Worm (Caenorhabditis elegans) whole organism, L4 larva: ENCODE data around the gene hmit-1.2.

Experiments used
- F10B5.3 ChIP-seq: sonication (generic microtip); optimal IDR thresholded peaks from 2 replicates; lab custom pipeline; 2016; ENCODE audit warnings: mild to moderate bottlenecking, missing genetic modification characterization, missing compliant biosample characterization
- F37D6.2 ChIP-seq: sonication (generic microtip); optimal IDR thresholded peaks from 2 replicates; lab custom pipeline; 2016; ENCODE audit warnings: mild to moderate bottlenecking, missing genetic modification characterization, missing compliant biosample characterization
- R02D3.7 ChIP-seq: fragments of 150-350 bp; sonication (generic microtip); optimal IDR thresholded peaks from 3 replicates; lab custom pipeline; 2014; ENCODE audit warnings: missing biosample characterization, missing genetic modification characterization
- T26A8.4 ChIP-seq: fragments of 200-800 bp; sonication (Bioruptor generic); IDR thresholded peaks from 2 replicates; pipeline ENCODE4 v1.3.6; 2022; ENCODE audit warnings: missing genetic modification characterization, missing compliant biosample characterization
- Y48G9A.11 ChIP-seq: fragments of 200-800 bp; sonication (Bioruptor generic); IDR thresholded peaks from 2 replicates; pipeline ENCODE4 v1.3.6; 2022; ENCODE audit warnings: missing genetic modification reagents, missing genetic modification characterization, missing compliant biosample characterization
- ZK337.2 ChIP-seq: fragments of 200-800 bp; sonication (Bioruptor generic); IDR thresholded peaks from 2 replicates; pipeline ENCODE4 v1.3.6; 2022; ENCODE audit warnings: missing genetic modification reagents, missing genetic modification characterization, missing compliant biosample characterization
- aha-1 ChIP-seq: fragments of 150-350 bp; peaks from one replicate; lab custom pipeline; 2014; ENCODE audit warnings: missing biosample characterization, missing genetic modification characterization
- aly-2 ChIP-seq: sonication (generic microtip); optimal IDR thresholded peaks from 2 replicates; lab custom pipeline; 2018; ENCODE audit warnings: missing biosample characterization, missing genetic modification characterization
- ama-1 ChIP-seq: fragments of 150-350 bp; optimal IDR thresholded peaks from 2 replicates; lab custom pipeline; 2014; ENCODE audit warnings: inconsistent platforms, mixed read lengths
- ceh-28 ChIP-seq: fragments of 150-350 bp; optimal IDR thresholded peaks from 2 replicates; lab custom pipeline; 2014; ENCODE audit warnings: missing biosample characterization, missing genetic modification reagents, missing genetic modification characterization
- ceh-32 ChIP-seq: sonication (generic microtip); optimal IDR thresholded peaks from 2 replicates; lab custom pipeline; 2016; ENCODE audit warnings: mild to moderate bottlenecking, missing genetic modification characterization, missing compliant biosample characterization; ENCODE audit not compliant: poor library complexity
- ctbp-1 ChIP-seq: fragments of 200-800 bp; sonication (Bioruptor generic); IDR thresholded peaks from 2 replicates; pipeline ENCODE4 v1.3.6; 2022; ENCODE audit warnings: missing genetic modification reagents, missing genetic modification characterization, missing compliant biosample characterization
- dmd-6 ChIP-seq: fragments of 200-800 bp; sonication (Bioruptor generic); IDR thresholded peaks from 2 replicates; pipeline ENCODE4 v1.3.6; 2022; ENCODE audit warnings: missing genetic modification reagents, missing genetic modification characterization, missing compliant biosample characterization
- dpl-1 ChIP-seq: fragments of 150-350 bp; optimal IDR thresholded peaks from 2 replicates; lab custom pipeline; 2014; ENCODE audit warnings: missing biosample characterization, missing genetic modification reagents, missing genetic modification characterization
- dve-1 ChIP-seq: sonication (generic microtip); optimal IDR thresholded peaks from 2 replicates; lab custom pipeline; 2017; ENCODE audit warnings: antibody characterized with exemption, mild to moderate bottlenecking, missing genetic modification characterization, missing compliant biosample characterization; ENCODE audit not compliant: insufficient read depth
- egl-43 ChIP-seq: fragments of 200-800 bp; sonication (Bioruptor generic); IDR thresholded peaks from 2 replicates; pipeline ENCODE4 v1.3.6; 2022; ENCODE audit warnings: missing genetic modification reagents, missing genetic modification characterization, missing compliant biosample characterization
- fos-1 ChIP-seq: fragments of 150-350 bp; optimal IDR thresholded peaks from 2 replicates; lab custom pipeline; 2014; ENCODE audit warnings: missing biosample characterization, missing genetic modification characterization
- hif-1 ChIP-seq, 2 experiments: sonication (generic microtip); optimal IDR thresholded peaks; 2 replicates each; lab custom pipeline; 2016 to 2017; ENCODE audit warnings: missing compliant biosample characterization in 2 of 2, missing genetic modification characterization in 2 of 2, missing genetic modification reagents in 2 of 2, missing genotype in 2 of 2, mild to moderate bottlenecking in 1 of 2
- hlh-11 ChIP-seq: fragments of 200-800 bp; sonication (Bioruptor generic); optimal IDR thresholded peaks from 2 replicates; lab custom pipeline; 2018; ENCODE audit warnings: mild to moderate bottlenecking, missing genetic modification characterization, missing compliant biosample characterization
- hmg-1.1 ChIP-seq: fragments of 200-800 bp; sonication (Bioruptor generic); IDR thresholded peaks from 2 replicates; pipeline ENCODE4 v1.3.6; 2022; ENCODE audit warnings: missing genetic modification reagents, missing genetic modification characterization, missing compliant biosample characterization
- jun-1 ChIP-seq: fragments of 150-350 bp; optimal IDR thresholded peaks from 2 replicates; lab custom pipeline; 2014; ENCODE audit warnings: missing biosample characterization, missing genetic modification reagents, missing genetic modification characterization
- lin-29 ChIP-seq: fragments of 200-800 bp; sonication (Bioruptor generic); IDR thresholded peaks from 2 replicates; pipeline ENCODE4 v1.3.6; 2022; ENCODE audit warnings: missing genetic modification reagents, missing genetic modification characterization, missing compliant biosample characterization
- madf-5 ChIP-seq, 2 experiments: fragments of 200-800 bp; sonication (Bioruptor generic); IDR thresholded peaks; 2 replicates each; pipeline ENCODE4 v1.3.6; 2022; ENCODE audit warnings: missing compliant biosample characterization in 2 of 2, missing genetic modification characterization in 2 of 2
- madf-9 ChIP-seq: fragments of 200-800 bp; sonication (Bioruptor generic); conservative IDR thresholded peaks from 2 replicates; pipeline ENCODE4 v1.3.6; 2022; ENCODE audit warnings: missing genetic modification reagents, missing genetic modification characterization, missing compliant biosample characterization
- mdt-29 ChIP-seq: fragments of 200-800 bp; sonication (Bioruptor generic); IDR thresholded peaks from 2 replicates; pipeline ENCODE4 v1.3.6; 2022; ENCODE audit warnings: missing genetic modification reagents, missing genetic modification characterization, missing compliant biosample characterization
- mes-2 ChIP-seq: sonication (generic microtip); optimal IDR thresholded peaks from 2 replicates; lab custom pipeline; 2016; ENCODE audit warnings: missing genotype, mild to moderate bottlenecking, missing genetic modification characterization, missing compliant biosample characterization; ENCODE audit not compliant: poor library complexity, severe bottlenecking
- mxl-2 ChIP-seq: fragments of 200-800 bp; sonication (Bioruptor generic); conservative IDR thresholded peaks from 2 replicates; pipeline ENCODE4 v1.3.6; 2022; ENCODE audit warnings: missing genetic modification reagents, missing genetic modification characterization, missing compliant biosample characterization
- mxl-3 ChIP-seq: fragments of 200-800 bp; sonication (Bioruptor generic); optimal IDR thresholded peaks from 2 replicates; lab custom pipeline; 2018; ENCODE audit warnings: mild to moderate bottlenecking, missing genetic modification characterization, missing compliant biosample characterization
- nhr-11 ChIP-seq: fragments of 150-350 bp; optimal IDR thresholded peaks from 2 replicates; lab custom pipeline; 2014; ENCODE audit warnings: missing biosample characterization, missing genetic modification characterization
- nhr-111 ChIP-seq: fragments of 200-800 bp; sonication (Bioruptor generic); optimal IDR thresholded peaks from 2 replicates; lab custom pipeline; 2018; ENCODE audit warnings: mild to moderate bottlenecking, missing genetic modification characterization, missing compliant biosample characterization
- nhr-25 ChIP-seq: sonication (generic microtip); optimal IDR thresholded peaks from 2 replicates; lab custom pipeline; 2017; ENCODE audit warnings: missing genetic modification characterization, mild to moderate bottlenecking, missing compliant biosample characterization, antibody characterized with exemption, moderate library complexity, borderline replicate concordance; ENCODE audit not compliant: insufficient read depth
- nhr-76 ChIP-seq: fragments of 150-350 bp; optimal IDR thresholded peaks from 2 replicates; lab custom pipeline; 2014; ENCODE audit warnings: missing biosample characterization, missing genetic modification characterization
- rbr-2 ChIP-seq: sonication (generic microtip); optimal IDR thresholded peaks from 2 replicates; lab custom pipeline; 2016; ENCODE audit warnings: missing genotype, missing genetic modification characterization, missing compliant biosample characterization
- sdz-12 ChIP-seq: fragments of 200-800 bp; sonication (Bioruptor generic); optimal IDR thresholded peaks from 2 replicates; lab custom pipeline; 2018; ENCODE audit warnings: mild to moderate bottlenecking, missing genetic modification characterization, missing compliant biosample characterization
- set-16 ChIP-seq: fragments of 200-800 bp; sonication (Bioruptor generic); IDR thresholded peaks from 2 replicates; pipeline ENCODE4 v1.3.6; 2022; ENCODE audit warnings: missing genetic modification reagents, missing genetic modification characterization, missing compliant biosample characterization
- snpc-4 ChIP-seq: fragments of 150-350 bp; optimal IDR thresholded peaks from 2 replicates; lab custom pipeline; 2014; ENCODE audit warnings: missing biosample characterization, missing genetic modification characterization
- spr-3 ChIP-seq: fragments of 200-800 bp; sonication (Bioruptor generic); optimal IDR thresholded peaks from 2 replicates; lab custom pipeline; 2018; ENCODE audit warnings: mild to moderate bottlenecking, missing genetic modification characterization, missing compliant biosample characterization
- tra-1 ChIP-seq: fragments of 200-800 bp; sonication (Bioruptor generic); IDR thresholded peaks from 2 replicates; pipeline ENCODE4 v1.3.6; 2022; ENCODE audit warnings: missing genetic modification reagents, missing genetic modification characterization, missing compliant biosample characterization
- unc-39 ChIP-seq: sonication (generic microtip); optimal IDR thresholded peaks from 2 replicates; lab custom pipeline; 2017; ENCODE audit warnings: missing biosample characterization, missing genetic modification characterization
- zag-1 ChIP-seq: fragments of 150-350 bp; optimal IDR thresholded peaks from 2 replicates; lab custom pipeline; 2014; ENCODE audit warnings: missing biosample characterization, missing genetic modification characterization
- zip-11 ChIP-seq: fragments of 200-800 bp; sonication (Bioruptor generic); IDR thresholded peaks from 2 replicates; pipeline ENCODE4 v1.3.6; 2022; ENCODE audit warnings: missing genetic modification characterization, missing compliant biosample characterization

Gene hmit-1.2

DNA sequence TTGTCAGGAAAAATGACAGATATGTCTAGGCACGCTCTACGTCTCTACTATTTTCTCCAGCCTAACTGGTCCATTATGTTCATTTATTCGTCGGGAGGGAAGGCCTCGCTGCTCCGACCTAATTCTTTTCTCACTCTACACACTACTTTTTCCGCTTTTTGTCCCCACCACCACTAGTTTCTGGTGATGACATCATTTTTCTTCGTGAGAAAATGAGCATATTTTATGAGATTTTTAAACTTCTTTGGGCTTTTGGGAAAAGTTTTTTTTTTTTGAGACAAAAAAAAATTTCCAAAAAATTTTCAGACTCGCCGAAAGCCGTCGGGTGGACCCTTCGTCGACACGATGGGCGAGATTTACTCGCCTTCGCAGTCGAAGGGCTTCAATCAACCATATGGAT, 32.6 kb upstream of the hmit-1.2 start, which contains the start of gene slo-1:
Gene slo-1, plus strand, starts transcription at position 301 of the 400 bp plus-strand sequence.
- TF ChIP-seq mdt-29 (GFP tag; lab: Robert Waterston, UW): no peak
- TF ChIP-seq aha-1 (tag; lab: Kevin White, UChicago): peak; percentile 37

DNA sequence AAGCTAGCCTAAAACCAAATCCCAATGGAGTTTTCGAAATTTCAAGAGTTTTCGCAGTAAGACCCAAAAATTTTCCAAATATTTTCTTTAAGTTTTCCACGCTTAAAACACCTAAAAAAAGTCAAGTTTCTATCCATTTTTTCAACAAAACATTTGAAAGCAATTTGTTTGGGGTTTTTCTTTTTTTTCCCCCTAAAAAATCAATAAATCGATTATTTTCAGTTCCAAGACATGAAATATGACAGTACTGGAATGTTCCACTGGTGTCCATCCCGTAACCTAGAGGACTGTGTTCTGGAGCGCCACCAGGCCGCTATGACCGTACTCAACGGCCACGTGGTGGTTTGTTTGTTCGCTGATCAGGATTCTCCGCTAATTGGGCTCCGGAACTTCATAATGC, 19.9 kb upstream of the hmit-1.2 start:
- TF ChIP-seq rbr-2 (tag; lab: Kevin White, UChicago) (no peak), hlh-11 (no peak), sdz-12 (GFP tag; lab: Kevin White, UChicago) (no peak), jun-1 (tag; lab: Kevin White, UChicago) (no peak), ceh-28 (tag; lab: Kevin White, UChicago) (peak; percentile 78), fos-1 (tag; lab: Kevin White, UChicago) (no peak)
- TF ChIP-seq, all 104 proteins: peak for 1

DNA sequence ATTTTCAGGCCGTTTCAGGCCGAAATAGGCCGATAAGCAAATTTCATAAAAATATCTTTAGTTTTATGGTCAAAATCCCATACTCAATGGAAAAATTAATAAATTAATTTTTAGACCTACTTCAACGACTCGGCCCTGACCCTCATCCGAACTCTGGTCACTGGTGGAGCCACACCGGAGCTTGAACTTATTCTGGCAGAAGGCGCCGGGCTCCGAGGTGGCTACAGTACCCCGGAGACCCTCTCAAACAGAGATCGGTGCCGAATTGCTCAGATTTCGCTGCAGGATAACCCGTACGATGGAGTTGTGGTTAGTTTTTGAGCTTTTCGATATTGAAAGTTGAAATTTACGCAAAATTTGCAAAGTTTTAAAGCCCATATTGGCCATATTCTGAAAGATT, 17.8 kb upstream of the hmit-1.2 start:
- TF ChIP-seq T26A8.4: no peak
- TF ChIP-seq nhr-76: no peak
- TF ChIP-seq tra-1 (GFP tag; lab: Robert Waterston, UW): no peak
- no peak for TF ChIP-seq nhr-111 (GFP tag; lab: Kevin White, UChicago)
- TF ChIP-seq F10B5.3 (tag; lab: Kevin White, UChicago): no peak
- TF ChIP-seq aly-2 (tag; lab: Kevin White, UChicago): no peak
- TF ChIP-seq ceh-32 (tag; lab: Kevin White, UChicago): no peak
- TF ChIP-seq F37D6.2 (tag; lab: Kevin White, UChicago): no peak
- TF ChIP-seq mxl-3 (GFP tag; lab: Kevin White, UChicago): no peak
- TF ChIP-seq aha-1 (tag; lab: Kevin White, UChicago): peak; percentile 71
- peak; percentile 56; the same call in 1 of the 2 replicates for TF ChIP-seq set-16 (GFP tag; lab: Robert Waterston, UW)
- no peak for TF ChIP-seq zag-1 (tag; lab: Kevin White, UChicago)
- TF ChIP-seq mes-2 (tag; lab: Kevin White, UChicago): no peak
- TF ChIP-seq dmd-6 (GFP tag; lab: Robert Waterston, UW): no peak
- TF ChIP-seq hmg-1.1 (GFP tag; lab: Robert Waterston, UW): no peak
- TF ChIP-seq ama-1: no peak
- no peak for TF ChIP-seq nhr-25 (tag; lab: Kevin White, UChicago)

DNA sequence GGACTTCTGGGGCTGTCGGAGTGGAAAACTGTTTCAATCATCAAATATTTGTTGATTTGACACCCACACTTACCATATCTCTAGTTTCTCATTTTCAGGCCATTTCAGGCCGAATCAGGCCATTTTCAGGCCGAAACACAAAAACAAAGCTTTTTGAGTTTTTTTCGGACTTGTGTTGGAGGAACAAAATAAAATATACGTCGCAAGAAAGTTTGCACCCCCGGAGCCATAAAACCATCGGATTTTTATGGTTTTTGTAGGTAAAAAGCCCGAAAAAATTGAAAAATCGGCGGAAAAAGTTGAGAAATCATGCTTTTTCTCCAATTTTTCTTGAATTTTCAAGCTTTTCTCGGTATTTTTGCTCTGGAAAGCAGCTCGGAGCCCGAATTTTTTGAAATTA, 16.0 kb upstream of the hmit-1.2 start, which contains the start of gene Y51A2D.1:
Gene Y51A2D.1, plus strand, starts transcription at position 301 of the 400 bp plus-strand sequence.
- TF ChIP-seq unc-39 (tag; lab: Kevin White, UChicago) (no peak), lin-29 (no peak), mxl-2 (GFP tag; lab: Robert Waterston, UW) (no peak), ZK337.2 (GFP tag; lab: Robert Waterston, UW) (no peak), fos-1 (tag; lab: Kevin White, UChicago) (no peak), zip-11 (GFP tag; lab: Robert Waterston, UW) (no peak), nhr-11 (no peak), madf-9 (GFP tag; lab: Robert Waterston, UW) (no peak), egl-43 (no peak), R02D3.7 (tag; lab: Kevin White, UChicago) (no peak), ctbp-1 (GFP tag; lab: Robert Waterston, UW) (no peak), hif-1 (tag; optimal IDR thresholded peaks at IDR 0.05; lab: Kevin White, UChicago) (no peak), dve-1 (tag; lab: Kevin White, UChicago) (no peak), madf-5 (GFP tag; IDR thresholded peaks at IDR 0.05; lab: Robert Waterston, UW) (no peak), dpl-1 (GFP tag; lab: Kevin White, UChicago) (no peak), snpc-4 (tag; lab: Kevin White, UChicago) (no peak), spr-3 (no peak), F37D6.2 (tag; lab: Kevin White, UChicago) (no peak), Y48G9A.11 (GFP tag; lab: Robert Waterston, UW) (no peak), F10B5.3 (tag; lab: Kevin White, UChicago) (no peak)
